Fruit fly (Drosophila melanogaster) whole organism, embryonic: Measurements from ENCODE around the gene Eip75B.

Experiments used
- Antp ChIP-seq: fragments of 200-800 bp; sonication (Bioruptor generic); optimal IDR thresholded peaks from 3 replicates; lab custom pipeline; 2016; ENCODE audit warnings: missing biosample characterization, missing genetic modification characterization
- BtbVII ChIP-seq: fragments of 200-800 bp; sonication (Bioruptor generic); optimal IDR thresholded peaks from 3 replicates; lab custom pipeline; 2017; ENCODE audit warnings: missing biosample characterization, mild to moderate bottlenecking, missing genetic modification characterization
- CG10431 ChIP-seq: fragments of 200-800 bp; sonication (Bioruptor generic); optimal IDR thresholded peaks from 3 replicates; lab custom pipeline; 2018; ENCODE audit warnings: missing biosample characterization, mild to moderate bottlenecking, missing genetic modification characterization
- CG11085 ChIP-seq: fragments of 200-800 bp; sonication (Bioruptor generic); IDR thresholded peaks from 2 replicates; pipeline ENCODE4 v1.3.6; 2022; ENCODE audit warnings: missing biosample characterization, missing genetic modification characterization
- CG11398 ChIP-seq: fragments of 200-800 bp; sonication (Bioruptor generic); optimal IDR thresholded peaks from 2 replicates; lab custom pipeline; 2016; ENCODE audit warnings: missing biosample characterization, missing genetic modification characterization
- CG12744 ChIP-seq: fragments of 200-800 bp; sonication (Bioruptor generic); optimal IDR thresholded peaks from 2 replicates; lab custom pipeline; 2016; ENCODE audit warnings: missing biosample characterization, missing genetic modification characterization
- CG13296 ChIP-seq: fragments of 200-800 bp; sonication (Bioruptor generic); optimal IDR thresholded peaks from 3 replicates; lab custom pipeline; 2018; ENCODE audit warnings: missing biosample characterization, mild to moderate bottlenecking, missing genetic modification characterization
- CG13424 ChIP-seq: fragments of 200-800 bp; sonication (Bioruptor generic); optimal IDR thresholded peaks from 2 replicates; lab custom pipeline; 2019; ENCODE audit warnings: missing biosample characterization, mild to moderate bottlenecking, missing genetic modification characterization, moderate library complexity
- CG14965 ChIP-seq: fragments of 200-800 bp; sonication (Bioruptor generic); optimal IDR thresholded peaks from 2 replicates; lab custom pipeline; 2016; ENCODE audit warnings: missing biosample characterization, missing genetic modification characterization, borderline replicate concordance
- CG15073 ChIP-seq: fragments of 200-800 bp; sonication (Bioruptor generic); optimal IDR thresholded peaks from 2 replicates; lab custom pipeline; 2016; ENCODE audit warnings: missing biosample characterization, missing genetic modification characterization
- CG15269 ChIP-seq: fragments of 200-800 bp; sonication (Bioruptor generic); optimal IDR thresholded peaks from 2 replicates; lab custom pipeline; 2018; ENCODE audit warnings: missing biosample characterization, mild to moderate bottlenecking, missing genetic modification characterization, moderate library complexity
- CG1529 ChIP-seq: fragments of 200-800 bp; sonication (Bioruptor generic); optimal IDR thresholded peaks from 3 replicates; lab custom pipeline; 2018; ENCODE audit warnings: missing biosample characterization, missing genetic modification characterization
- CG15601 ChIP-seq: fragments of 200-800 bp; sonication (Bioruptor generic); optimal IDR thresholded peaks from 3 replicates; lab custom pipeline; 2019; ENCODE audit warnings: missing biosample characterization, mild to moderate bottlenecking, missing genetic modification characterization, moderate library complexity
- CG1603 ChIP-seq: fragments of 200-800 bp; sonication (Bioruptor generic); optimal IDR thresholded peaks from 2 replicates; lab custom pipeline; 2019; ENCODE audit warnings: missing biosample characterization, mild to moderate bottlenecking, missing genetic modification characterization, moderate library complexity
- CG17328 ChIP-seq: fragments of 200-800 bp; sonication (Bioruptor generic); IDR thresholded peaks from 2 replicates; pipeline ENCODE4 v1.3.6; 2022; ENCODE audit warnings: missing biosample characterization, missing genetic modification characterization
- CG17359 ChIP-seq: fragments of 200-800 bp; sonication (Bioruptor generic); optimal IDR thresholded peaks from 3 replicates; lab custom pipeline; 2018; ENCODE audit warnings: missing biosample characterization, mild to moderate bottlenecking, missing genetic modification characterization, moderate library complexity
- CG17361 ChIP-seq: fragments of 200-800 bp; sonication (Bioruptor generic); IDR thresholded peaks from 3 replicates; pipeline ENCODE4 v1.3.6; 2022; ENCODE audit warnings: missing biosample characterization, missing genetic modification characterization
- CG17568 ChIP-seq: fragments of 200-800 bp; sonication (Bioruptor generic); optimal IDR thresholded peaks from 2 replicates; lab custom pipeline; 2018; ENCODE audit warnings: missing biosample characterization, mild to moderate bottlenecking, missing genetic modification characterization, moderate library complexity
- CG18599 ChIP-seq: fragments of 200-800 bp; sonication (Bioruptor generic); optimal IDR thresholded peaks from 3 replicates; lab custom pipeline; 2017; ENCODE audit warnings: missing biosample characterization, missing genetic modification characterization, mild to moderate bottlenecking, moderate library complexity, missing genetic modification reagents
- CG3065 ChIP-seq: fragments of 200-800 bp; sonication (Bioruptor generic); optimal IDR thresholded peaks from 2 replicates; lab custom pipeline; 2016; ENCODE audit warnings: missing biosample characterization, missing genetic modification characterization
- CG4282 ChIP-seq: fragments of 200-800 bp; sonication (Bioruptor generic); optimal IDR thresholded peaks from 2 replicates; lab custom pipeline; 2016; ENCODE audit warnings: missing biosample characterization, missing genetic modification characterization
- CG4360 ChIP-seq: fragments of 200-800 bp; sonication (Bioruptor generic); IDR thresholded peaks from 2 replicates; pipeline ENCODE4 v1.3.6; 2022; ENCODE audit warnings: missing biosample characterization, missing genetic modification characterization
- CG4617 ChIP-seq: fragments of 200-800 bp; sonication (Bioruptor generic); optimal IDR thresholded peaks from 3 replicates; lab custom pipeline; 2016; ENCODE audit warnings: missing biosample characterization, missing genetic modification characterization, borderline replicate concordance
- CG6272 ChIP-seq: fragments of 200-800 bp; sonication (Bioruptor generic); IDR thresholded peaks from 2 replicates; pipeline ENCODE4 v1.3.6; 2022; ENCODE audit warnings: missing biosample characterization, missing genetic modification characterization
- CG6854 ChIP-seq: fragments of 200-800 bp; sonication (Bioruptor generic); optimal IDR thresholded peaks from 3 replicates; lab custom pipeline; 2017; ENCODE audit warnings: missing biosample characterization, mild to moderate bottlenecking, missing genetic modification characterization
- CrebB ChIP-seq: fragments of 200-800 bp; sonication (Bioruptor generic); optimal IDR thresholded peaks from 3 replicates; lab custom pipeline; 2018; ENCODE audit warnings: missing biosample characterization, mild to moderate bottlenecking, missing genetic modification characterization
- Dad ChIP-seq: fragments of 200-800 bp; sonication (Bioruptor generic); optimal IDR thresholded peaks from 3 replicates; lab custom pipeline; 2016; ENCODE audit warnings: missing biosample characterization, missing genetic modification characterization
- Dip2 ChIP-seq: fragments of 200-800 bp; sonication (Bioruptor generic); IDR thresholded peaks from 2 replicates; pipeline ENCODE4 v1.3.6; 2022; ENCODE audit warnings: missing biosample characterization, missing genetic modification characterization
- E2f1 ChIP-seq: fragments of 200-800 bp; sonication (Bioruptor generic); IDR thresholded peaks from 2 replicates; pipeline ENCODE4 v1.3.6; 2022; ENCODE audit warnings: missing biosample characterization, missing genetic modification characterization
- Ets65A ChIP-seq: fragments of 200-800 bp; sonication (Bioruptor generic); peaks from one replicate; lab custom pipeline; 2016; ENCODE audit warnings: missing biosample characterization, missing genetic modification characterization
- Gsc ChIP-seq: fragments of 200-800 bp; sonication (Bioruptor generic); IDR thresholded peaks from 2 replicates; pipeline ENCODE4 v1.3.6; 2022; ENCODE audit warnings: missing biosample characterization, missing genetic modification characterization
- Hr3 ChIP-seq: fragments of 200-800 bp; sonication (Bioruptor generic); optimal IDR thresholded peaks from 3 replicates; lab custom pipeline; 2016; ENCODE audit warnings: missing biosample characterization, missing genetic modification characterization
- NC2α ChIP-seq: fragments of 200-800 bp; sonication (Bioruptor generic); optimal IDR thresholded peaks from 2 replicates; lab custom pipeline; 2016; ENCODE audit warnings: missing biosample characterization, missing genetic modification characterization
- Oli ChIP-seq: fragments of 200-800 bp; sonication (Bioruptor generic); optimal IDR thresholded peaks from 2 replicates; lab custom pipeline; 2018; ENCODE audit warnings: missing biosample characterization, mild to moderate bottlenecking, missing genetic modification characterization, moderate library complexity
- Opbp ChIP-seq: fragments of 200-800 bp; sonication (Bioruptor generic); IDR thresholded peaks from 3 replicates; pipeline ENCODE4 v1.3.6; 2022; ENCODE audit warnings: missing biosample characterization, missing genetic modification characterization; ENCODE audit not compliant: partially characterized antibody
- Ravus ChIP-seq: fragments of 200-800 bp; sonication (Bioruptor generic); IDR thresholded peaks from 2 replicates; pipeline ENCODE4 v1.3.6; 2022; ENCODE audit warnings: missing biosample characterization, missing genetic modification characterization
- al ChIP-seq: fragments of 200-800 bp; sonication (Bioruptor generic); IDR thresholded peaks from 2 replicates; pipeline ENCODE4 v1.3.6; 2022; ENCODE audit warnings: missing biosample characterization, missing genetic modification characterization
- dysf ChIP-seq: fragments of 200-800 bp; sonication (Bioruptor generic); IDR thresholded peaks from 3 replicates; pipeline ENCODE4 v1.3.6; 2022; ENCODE audit warnings: missing biosample characterization, missing genetic modification characterization
- eyg ChIP-seq: fragments of 200-800 bp; sonication (Bioruptor generic); optimal IDR thresholded peaks from 3 replicates; lab custom pipeline; 2016; ENCODE audit warnings: missing biosample characterization, missing genetic modification characterization
- fd96Cb ChIP-seq: fragments of 200-800 bp; sonication (Bioruptor generic); optimal IDR thresholded peaks from 2 replicates; lab custom pipeline; 2018; ENCODE audit warnings: missing biosample characterization, mild to moderate bottlenecking, missing genetic modification characterization, moderate library complexity
- gcm2 ChIP-seq: fragments of 200-800 bp; sonication (Bioruptor generic); optimal IDR thresholded peaks from 2 replicates; lab custom pipeline; 2016; ENCODE audit warnings: missing biosample characterization, missing genetic modification characterization
- gt ChIP-seq: fragments of 200-800 bp; sonication (Bioruptor generic); IDR thresholded peaks from 2 replicates; pipeline ENCODE4 v1.3.6; 2022; ENCODE audit warnings: missing biosample characterization, missing genetic modification characterization
- lmd ChIP-seq: fragments of 200-800 bp; sonication (Bioruptor generic); IDR thresholded peaks from 2 replicates; pipeline ENCODE4 v1.3.6; 2022; ENCODE audit warnings: missing biosample characterization, missing genetic modification characterization
- nom ChIP-seq: fragments of 200-800 bp; sonication (Bioruptor generic); optimal IDR thresholded peaks from 2 replicates; lab custom pipeline; 2017; ENCODE audit warnings: missing biosample characterization, missing genetic modification characterization, mild to moderate bottlenecking, moderate library complexity, missing genetic modification reagents
- odd ChIP-seq: fragments of 200-800 bp; sonication (Bioruptor generic); optimal IDR thresholded peaks from 2 replicates; lab custom pipeline; 2017; ENCODE audit warnings: missing biosample characterization, mild to moderate bottlenecking, missing genetic modification characterization
- pho ChIP-seq: fragments of 200-800 bp; sonication (Bioruptor generic); optimal IDR thresholded peaks from 2 replicates; lab custom pipeline; 2016; ENCODE audit warnings: missing biosample characterization, missing genetic modification characterization
- psq ChIP-seq: fragments of 200-800 bp; sonication (Bioruptor generic); optimal IDR thresholded peaks from 2 replicates; lab custom pipeline; 2017; ENCODE audit warnings: missing biosample characterization, missing genetic modification characterization
- schlank ChIP-seq: fragments of 200-800 bp; sonication (Bioruptor generic); optimal IDR thresholded peaks from 2 replicates; lab custom pipeline; 2018; ENCODE audit warnings: missing biosample characterization, mild to moderate bottlenecking, missing genetic modification characterization
- sd ChIP-seq: fragments of 200-800 bp; sonication (Bioruptor generic); optimal IDR thresholded peaks from 3 replicates; lab custom pipeline; 2018; ENCODE audit warnings: missing biosample characterization, mild to moderate bottlenecking, missing genetic modification characterization, moderate library complexity
- slbo ChIP-seq: fragments of 200-800 bp; sonication (Bioruptor generic); IDR thresholded peaks from 2 replicates; pipeline ENCODE4 v1.3.6; 2022; ENCODE audit warnings: missing biosample characterization, missing genetic modification characterization
- zen2 ChIP-seq: fragments of 200-800 bp; sonication (Bioruptor generic); IDR thresholded peaks from 3 replicates; pipeline ENCODE4 v1.3.6; 2022; ENCODE audit warnings: missing biosample characterization, missing genetic modification characterization; ENCODE audit not compliant: partially characterized antibody

Eip75B gene

DNA sequence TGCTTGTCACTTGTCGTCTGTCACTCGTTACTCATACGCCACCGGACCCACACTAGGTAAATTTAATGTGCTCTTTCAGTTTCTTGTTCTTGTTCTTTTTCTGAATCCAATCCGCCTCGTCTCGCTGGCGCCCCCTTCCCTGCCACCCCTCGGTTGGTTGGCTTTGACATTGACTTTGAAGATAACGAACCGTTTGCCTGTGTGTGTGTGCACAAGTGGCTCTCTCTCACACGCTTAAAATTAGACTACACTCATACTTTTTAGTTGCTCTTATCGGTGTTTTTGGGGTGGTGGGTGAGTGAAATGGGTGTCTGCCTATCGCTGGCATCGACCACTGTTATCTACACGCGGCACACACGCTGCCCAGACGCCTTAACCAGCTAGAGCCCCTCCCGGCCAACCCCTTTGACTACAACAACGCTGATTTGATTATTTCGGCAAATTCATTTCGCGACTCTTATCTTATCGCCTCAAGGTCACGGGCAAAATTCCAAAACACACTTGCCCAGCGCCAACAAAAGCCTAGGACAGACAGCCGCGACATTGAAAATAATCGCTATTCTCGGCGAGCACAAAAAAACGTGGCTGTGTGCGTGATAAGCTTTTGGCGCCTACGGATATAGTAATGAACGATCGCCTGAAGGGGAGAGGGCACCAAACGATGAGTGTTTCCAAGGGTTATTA, 114.2 kb downstream of the Eip75B start (continued):
- no peak for TF ChIP-seq CG10431
- TF ChIP-seq CrebB: no peak
- peak; percentile 22 for TF ChIP-seq CG18599 (GFP tag; lab: Kevin White, UChicago)
- no peak for TF ChIP-seq CG17328 (GFP tag; lab: Robert Waterston, UW)
- TF ChIP-seq CG15073 (GFP tag; lab: Kevin White, UChicago): no peak
- TF ChIP-seq CG6272 (GFP tag; lab: Robert Waterston, UW): no peak
- no peak for TF ChIP-seq CG13424
- no peak for TF ChIP-seq CG4617 (GFP tag; lab: Kevin White, UChicago)
- TF ChIP-seq dysf (GFP tag; lab: Robert Waterston, UW): no peak
- TF ChIP-seq CG15601 (tag; lab: Kevin White, UChicago): no peak
- no peak for TF ChIP-seq NC2α
- TF ChIP-seq CG12744 (GFP tag; lab: Kevin White, UChicago): no peak
- TF ChIP-seq nom (GFP tag; lab: Kevin White, UChicago): no peak
- TF ChIP-seq sd (tag; lab: Kevin White, UChicago): peak; percentile 97
- no peak for TF ChIP-seq Oli
- no peak for TF ChIP-seq CG1603 (tag; lab: Kevin White, UChicago)
- no peak for TF ChIP-seq zen2 (GFP tag; lab: Robert Waterston, UW)
- no peak for TF ChIP-seq CG17359 (tag; lab: Kevin White, UChicago)
- TF ChIP-seq Gsc (GFP tag; lab: Robert Waterston, UW): no peak
- no peak for TF ChIP-seq CG1529 (GFP tag; lab: Kevin White, UChicago)
- TF ChIP-seq gcm2 (GFP tag; lab: Kevin White, UChicago): no peak
- no peak for TF ChIP-seq slbo
- TF ChIP-seq Ravus: no peak
- TF ChIP-seq Dip2: no peak
- TF ChIP-seq CG3065: no peak
- no peak for TF ChIP-seq CG15269
- no peak for TF ChIP-seq Antp (GFP tag; lab: Kevin White, UChicago)
- TF ChIP-seq CG17361 (GFP tag; lab: Robert Waterston, UW): no peak
- TF ChIP-seq pho (GFP tag; lab: Kevin White, UChicago): no peak
- TF ChIP-seq Opbp (GFP tag; lab: Robert Waterston, UW): no peak
- TF ChIP-seq CG4360: no peak
- TF ChIP-seq al (GFP tag; lab: Robert Waterston, UW): no peak
- TF ChIP-seq eyg (GFP tag; lab: Kevin White, UChicago): no peak
- TF ChIP-seq psq (GFP tag; lab: Kevin White, UChicago): no peak
- no peak for TF ChIP-seq schlank (tag; lab: Kevin White, UChicago)
- no peak for TF ChIP-seq CG11085 (GFP tag; lab: Robert Waterston, UW)
- no peak for TF ChIP-seq gt
- TF ChIP-seq odd (GFP tag; lab: Kevin White, UChicago): no peak
- TF ChIP-seq CG13296 (GFP tag; lab: Kevin White, UChicago): no peak
- TF ChIP-seq CG6854 (GFP tag; lab: Kevin White, UChicago): no peak
- TF ChIP-seq Ets65A (GFP tag; lab: Kevin White, UChicago): peak; percentile 57
- no peak for TF ChIP-seq CG17568 (GFP tag; lab: Kevin White, UChicago)
- no peak for TF ChIP-seq E2f1
- no peak for TF ChIP-seq CG4282
- no peak for TF ChIP-seq fd96Cb (tag; lab: Kevin White, UChicago)
- TF ChIP-seq Dad (GFP tag; lab: Kevin White, UChicago): no peak
- TF ChIP-seq BtbVII: no peak
- no peak for TF ChIP-seq CG11398
- no peak for TF ChIP-seq lmd (GFP tag; lab: Robert Waterston, UW)
- no peak for TF ChIP-seq Hr3 (GFP tag; lab: Kevin White, UChicago)
- TF ChIP-seq CG14965: no peak
